Worm (Caenorhabditis elegans) whole organism, L3 larva: Measurements from ENCODE around the gene Y39G8B.2.

Experiments used
- egl-27 ChIP-seq: sonication (generic microtip); optimal IDR thresholded peaks from 4 replicates; lab custom pipeline; 2017; ENCODE audit warnings: missing biosample characterization, missing genetic modification reagents, missing genetic modification characterization
- elt-3 ChIP-seq, 3 experiments: fragments of 150-350 bp in 1 of 3; sonication (generic microtip) in 2 of 3; optimal IDR thresholded peaks; 2 replicates in 2 of 3; 4 replicates in 1 of 3; lab custom pipeline; 2014 to 2017; ENCODE audit warnings: missing biosample characterization in 3 of 3, missing genetic modification characterization in 3 of 3
- fkh-2 ChIP-seq: fragments of 150-350 bp; optimal IDR thresholded peaks from 2 replicates; lab custom pipeline; 2014; ENCODE audit warnings: missing biosample characterization, missing genetic modification reagents, missing genetic modification characterization
- fos-1 ChIP-seq: fragments of 150-350 bp; optimal IDR thresholded peaks from 2 replicates; lab custom pipeline; 2014; ENCODE audit warnings: missing biosample characterization, missing genetic modification characterization
- nhr-28 ChIP-seq: fragments of 150-350 bp; optimal IDR thresholded peaks from 2 replicates; lab custom pipeline; 2014; ENCODE audit warnings: missing biosample characterization, missing genetic modification characterization
- pha-4 ChIP-seq: fragments of 150-350 bp; optimal IDR thresholded peaks from 2 replicates; lab custom pipeline; 2014; ENCODE audit warnings: missing biosample characterization, missing genetic modification reagents, missing genetic modification characterization
- skn-1 ChIP-seq: fragments of 150-350 bp; optimal IDR thresholded peaks from 2 replicates; lab custom pipeline; 2014; ENCODE audit warnings: missing biosample characterization, missing genetic modification characterization
- ztf-11 ChIP-seq: fragments of 150-350 bp; optimal IDR thresholded peaks from 2 replicates; lab custom pipeline; 2014; ENCODE audit warnings: missing biosample characterization, missing genetic modification characterization

ce11 chrII:14002200-14002599 is 26.2 kb upstream of the Y39G8B.2 start, which contains the start of gene F01D5.5:
- no peak for TF ChIP-seq skn-1 (tag; lab: Kevin White, UChicago)
- TF ChIP-seq pha-4 (tag; lab: Kevin White, UChicago) = no peak
- no peak for TF ChIP-seq nhr-28 (tag; lab: Kevin White, UChicago)
- TF ChIP-seq fkh-2 (tag; lab: Kevin White, UChicago) = no peak
- TF ChIP-seq ztf-11 (tag; lab: Kevin White, UChicago) = no peak
- no peak for TF ChIP-seq fos-1 (tag; lab: Kevin White, UChicago)
- TF ChIP-seq egl-27 = no peak
- TF ChIP-seq elt-3 (tag; optimal IDR thresholded peaks at IDR 0.05; lab: Kevin White, UChicago) = no peak
